Worm (Caenorhabditis elegans): Measurements from ENCODE around the gene T26C11.9.

DNA sequence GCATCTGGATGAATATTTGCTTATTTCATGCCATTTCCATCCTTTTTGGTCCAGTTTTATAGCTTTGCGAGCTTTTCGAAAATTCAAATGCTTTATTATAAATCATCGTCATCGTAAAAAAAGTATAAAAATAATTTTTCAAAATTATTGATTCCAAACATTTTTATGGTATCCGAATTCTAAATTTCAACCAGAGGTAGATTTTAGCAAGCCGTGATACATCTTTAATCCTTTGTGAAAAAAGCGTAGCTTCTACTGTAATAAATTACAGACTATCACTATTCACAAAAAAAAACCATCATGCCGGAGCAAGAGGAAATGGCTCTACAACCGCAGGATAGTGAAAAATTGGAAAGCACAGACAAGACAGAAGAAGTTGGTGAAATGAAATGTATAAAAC, 27.5 kb downstream of the T26C11.9 start, which contains the start of gene C14E2.1:
- TF ChIP-seq F22D6.2 (tag; optimal IDR thresholded peaks at IDR 0.05) (no peak), efl-1 (GFP tag; optimal IDR thresholded peaks at IDR 0.05) (no peak), F57A8.1 (GFP tag; optimal IDR thresholded peaks at IDR 0.05) (no peak), unc-62 (GFP tag; optimal IDR thresholded peaks at IDR 0.05) (no peak), madf-3 (GFP tag; IDR thresholded peaks at IDR 0.05) (no peak), hlh-12 (tag; optimal IDR thresholded peaks at IDR 0.05) (no peak), ama-1 (optimal IDR thresholded peaks at IDR 0.05) (no peak), ama-1 (GFP tag; optimal IDR thresholded peaks at IDR 0.05) (no peak), madf-6 (GFP tag; IDR thresholded peaks at IDR 0.05) (no peak), nhr-80 (tag; optimal IDR thresholded peaks at IDR 0.05) (no peak), tbx-9 (tag; optimal IDR thresholded peaks at IDR 0.05; ENCODE audit: borderline replicate concordance) (no peak), ceh-58 (GFP tag; IDR thresholded peaks at IDR 0.05) (no peak), repo-1 (tag; optimal IDR thresholded peaks at IDR 0.05) (no peak), Y56A3A.18 (GFP tag; IDR thresholded peaks at IDR 0.05) (no peak), unc-130 (GFP tag; optimal IDR thresholded peaks at IDR 0.05) (no peak)
